Fruit fly (Drosophila melanogaster): ENCODE measurements around the gene sowah.

dm6 chr3L:12609387-12609799 lies 37.1 kb upstream of the sowah start, which contains the start of gene caup:
- no peak for TF ChIP-seq psq (GFP tag; optimal IDR thresholded peaks at IDR 0.05)
- TF ChIP-seq pan (optimal IDR thresholded peaks at IDR 0.05), result no peak
- TF ChIP-seq Hr78 (GFP tag; optimal IDR thresholded peaks at IDR 0.05), result no peak
